Worm (Caenorhabditis elegans): Measurements from ENCODE around the gene F29A7.6.

DNA sequence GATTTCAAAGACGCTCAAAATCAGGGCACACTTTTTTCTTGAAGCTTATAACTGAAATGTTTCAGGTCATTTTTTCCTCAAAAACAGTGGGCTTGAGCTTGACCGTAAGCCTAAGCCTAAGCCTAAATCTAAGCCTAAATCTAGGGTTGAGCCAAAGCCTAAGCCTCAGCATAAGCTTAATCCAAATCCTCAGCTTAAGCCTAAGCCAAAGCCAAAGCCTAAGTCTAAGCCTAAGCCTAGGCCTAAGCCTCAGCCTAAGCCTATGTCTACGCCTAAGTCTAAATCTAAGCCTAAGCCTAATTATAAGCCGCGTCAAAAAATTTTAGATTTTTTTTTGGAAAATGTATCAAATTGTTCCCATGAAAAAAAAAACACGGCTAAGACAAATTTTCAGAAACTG, 18.1 kb downstream of the F29A7.6 start:
- TF ChIP-seq ztf-3 (GFP tag; optimal IDR thresholded peaks at IDR 0.05) (no peak), ama-1 (optimal IDR thresholded peaks at IDR 0.05) (no peak), ama-1 (GFP tag; optimal IDR thresholded peaks at IDR 0.05) (no peak), rcor-1 (GFP tag; IDR thresholded peaks at IDR 0.05) (no peak), egl-18 (GFP tag; IDR thresholded peaks at IDR 0.05) (no peak), unc-130 (GFP tag; optimal IDR thresholded peaks at IDR 0.05) (no peak)
